Fruit fly (Drosophila melanogaster): ENCODE results near the gene isoQC.

isoQC gene

DNA sequence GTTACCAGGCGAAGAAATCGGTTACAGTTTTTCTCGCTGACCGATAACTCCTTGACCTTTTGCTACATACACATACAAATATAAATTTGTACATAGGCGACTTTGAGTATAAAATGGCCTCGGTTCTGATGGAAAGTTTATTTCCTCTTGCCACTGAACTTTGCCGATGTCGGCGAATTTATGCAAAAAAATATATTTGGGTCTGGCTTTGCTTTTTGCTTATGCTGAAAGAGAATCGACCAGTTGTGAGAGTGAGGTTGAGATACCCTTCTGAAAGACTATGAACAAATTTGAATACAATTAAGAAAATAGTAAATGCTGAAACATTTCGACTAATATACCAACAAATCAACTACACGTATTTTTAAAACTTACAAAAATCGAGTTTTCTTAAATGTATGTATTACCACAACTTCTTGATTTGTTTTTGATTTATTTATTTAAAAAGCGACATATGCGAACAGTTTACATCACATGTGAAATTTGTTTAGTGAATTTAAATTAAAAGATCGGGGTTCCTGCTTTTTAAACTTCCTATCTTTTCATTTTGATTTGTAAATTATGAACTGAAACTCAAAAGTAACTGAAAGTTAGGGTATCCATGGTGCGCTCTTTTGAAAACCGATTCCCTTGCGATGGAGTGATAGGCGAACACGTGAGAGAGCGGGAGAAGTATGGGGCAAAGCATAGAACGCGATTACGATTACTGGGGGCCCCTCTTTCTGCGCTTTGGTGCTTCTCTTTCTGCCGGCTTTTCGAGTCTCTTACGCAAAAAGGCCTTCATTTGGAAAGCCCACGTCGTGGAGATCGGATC is 35.1 kb downstream of the isoQC start (continued):
- peak; percentile 33 for TF ChIP-seq CG6854 (GFP tag; optimal IDR thresholded peaks at IDR 0.05)
- peak; percentile 48 for TF ChIP-seq CG1621 (tag; optimal IDR thresholded peaks at IDR 0.05)
- TF ChIP-seq Hr39 (GFP tag; optimal IDR thresholded peaks at IDR 0.05) = peak; percentile 72
- TF ChIP-seq spab (GFP tag; optimal IDR thresholded peaks at IDR 0.05) = peak; percentile 74
- TF ChIP-seq dsx (GFP tag; optimal IDR thresholded peaks at IDR 0.05; ENCODE audit: poor library complexity, severe bottlenecking) = peak; percentile 71
- peak; percentile 74 for TF ChIP-seq OdsH (GFP tag; optimal IDR thresholded peaks at IDR 0.05)
- peak; percentile 84 for TF ChIP-seq Hr4 (GFP tag; optimal IDR thresholded peaks at IDR 0.05)
- peak; percentile 75 for TF ChIP-seq CG3919 (GFP tag; optimal IDR thresholded peaks at IDR 0.05)
- peak; percentile 81 for TF ChIP-seq Smox (GFP tag; optimal IDR thresholded peaks at IDR 0.05)
- TF ChIP-seq lz (GFP tag; optimal IDR thresholded peaks at IDR 0.05) = peak; percentile 82
- TF ChIP-seq CG10669 (GFP tag; optimal IDR thresholded peaks at IDR 0.05) = peak; percentile 72
- TF ChIP-seq CG15336 (GFP tag; IDR thresholded peaks at IDR 0.05) = peak; percentile 70
- TF ChIP-seq CG8632 (GFP tag; optimal IDR thresholded peaks at IDR 0.05) = peak; percentile 72
- TF ChIP-seq CG32006 (GFP tag; optimal IDR thresholded peaks at IDR 0.05) = peak; percentile 91
- peak; percentile 82 for TF ChIP-seq CG16779 (tag; optimal IDR thresholded peaks at IDR 0.05)

- no peak for TF ChIP-seq CG31627 (GFP tag; optimal IDR thresholded peaks at IDR 0.05)
- TF ChIP-seq ss (GFP tag; optimal IDR thresholded peaks at IDR 0.05) = peak; percentile 10 to 39
- TF ChIP-seq dac (GFP tag; optimal IDR thresholded peaks at IDR 0.05) = no peak
- TF ChIP-seq spab (GFP tag; optimal IDR thresholded peaks at IDR 0.05) = no peak
- no peak for TF ChIP-seq CG7368 (GFP tag; optimal IDR thresholded peaks at IDR 0.05)
- TF ChIP-seq CG4318 (GFP tag; optimal IDR thresholded peaks at IDR 0.05) = no peak
- TF ChIP-seq CG16779 (tag; optimal IDR thresholded peaks at IDR 0.05) = peak; percentile 10
- TF ChIP-seq lz (GFP tag; optimal IDR thresholded peaks at IDR 0.05) = no peak
- no peak for TF ChIP-seq fkh (GFP tag; optimal IDR thresholded peaks at IDR 0.05)
- TF ChIP-seq Smox (GFP tag; optimal IDR thresholded peaks at IDR 0.05) = no peak
- TF ChIP-seq svp (GFP tag) = peak; percentile 99
- TF ChIP-seq CG6792 (GFP tag; optimal IDR thresholded peaks at IDR 0.05) = no peak
- no peak for TF ChIP-seq Met (GFP tag; optimal IDR thresholded peaks at IDR 0.05)
Observed at dm6 chr3L:20511499-20512108, 37.3 kb downstream of the isoQC start.

- TF ChIP-seq CG6854 (GFP tag; optimal IDR thresholded peaks at IDR 0.05) (no peak), Eip78C (GFP tag) (peak; percentile 29), CG16779 (tag; optimal IDR thresholded peaks at IDR 0.05) (no peak)
Observed at dm6 chr3L:20514101-20514500, 39.8 kb downstream of the isoQC start.

- no peak for TF ChIP-seq spab (GFP tag; optimal IDR thresholded peaks at IDR 0.05)
- TF ChIP-seq CG6792 (GFP tag; optimal IDR thresholded peaks at IDR 0.05) = no peak
- peak; percentile 68 for TF ChIP-seq CG8119 (GFP tag; IDR thresholded peaks at IDR 0.05)
- peak; percentile 2 for TF ChIP-seq Met (GFP tag; optimal IDR thresholded peaks at IDR 0.05)
- peak; percentile 24 for TF ChIP-seq CG10669 (GFP tag; optimal IDR thresholded peaks at IDR 0.05)
- TF ChIP-seq Ets96B (tag; optimal IDR thresholded peaks at IDR 0.05) = peak; percentile 57
- peak; percentile 50 for TF ChIP-seq CG32006 (GFP tag; optimal IDR thresholded peaks at IDR 0.05)
- no peak for TF ChIP-seq Sox15 (GFP tag; optimal IDR thresholded peaks at IDR 0.05)
- TF ChIP-seq CG34406 (GFP tag; optimal IDR thresholded peaks at IDR 0.05) = peak; percentile 60
- TF ChIP-seq Sox14 (GFP tag; optimal IDR thresholded peaks at IDR 0.05) = no peak
- TF ChIP-seq Gug (GFP tag; IDR thresholded peaks at IDR 0.05) = peak; percentile 20; the same call in 1 of the 2 replicates
- TF ChIP-seq Hr4 (GFP tag; optimal IDR thresholded peaks at IDR 0.05) = peak; percentile 26
- TF ChIP-seq svp (GFP tag) = no peak
- TF ChIP-seq eg (GFP tag; IDR thresholded peaks at IDR 0.05) = peak; percentile 54; the same call in 2 of the 3 replicates
- no peak for TF ChIP-seq CG11294 (GFP tag; IDR thresholded peaks at IDR 0.05)
- TF ChIP-seq CG6276 (GFP tag; optimal IDR thresholded peaks at IDR 0.05) = peak; percentile 57
- peak; percentile 53 for TF ChIP-seq CG3032 (tag; optimal IDR thresholded peaks at IDR 0.05)
- no peak for TF ChIP-seq CG3919 (GFP tag; optimal IDR thresholded peaks at IDR 0.05)
- TF ChIP-seq Hr38 (GFP tag; optimal IDR thresholded peaks at IDR 0.05) = no peak
- no peak for TF ChIP-seq CG6808 (GFP tag; optimal IDR thresholded peaks at IDR 0.05)
- TF ChIP-seq fkh (GFP tag; optimal IDR thresholded peaks at IDR 0.05) = peak; percentile 97
- peak; percentile 15 for TF ChIP-seq topi (GFP tag; optimal IDR thresholded peaks at IDR 0.05)
- peak; percentile 18 for TF ChIP-seq CG31627 (GFP tag; optimal IDR thresholded peaks at IDR 0.05)
- no peak for TF ChIP-seq CG11902 (GFP tag; optimal IDR thresholded peaks at IDR 0.05)
- peak; percentile 57 for TF ChIP-seq esn (GFP tag; optimal IDR thresholded peaks at IDR 0.05)
- TF ChIP-seq CG9139 (GFP tag; optimal IDR thresholded peaks at IDR 0.05) = no peak
Observed at dm6 chr3L:20516519-20517178, 42.4 kb downstream of the isoQC start.
